Fruit fly (Drosophila melanogaster): ENCODE measurements around the gene CG42322.

Gene CG42322

DNA sequence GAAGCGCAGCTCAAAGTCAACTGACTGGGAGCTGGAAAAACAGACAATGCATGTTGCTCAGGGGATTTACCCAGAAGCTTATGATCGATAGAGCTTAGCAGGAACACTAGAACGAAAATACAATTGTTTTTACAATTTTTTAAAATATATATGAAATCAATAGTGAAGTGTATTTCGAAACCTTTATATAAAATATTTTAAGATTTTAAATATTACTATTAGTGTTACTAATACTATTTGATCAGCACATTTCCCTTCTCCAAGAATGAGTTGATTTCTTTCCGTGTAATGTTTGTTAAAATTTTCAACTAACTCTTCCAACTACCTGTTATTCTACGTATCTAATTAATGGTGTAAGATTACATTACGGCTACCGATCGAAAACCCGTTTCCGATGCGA, 3.9 kb downstream of the CG42322 start, which contains the start of gene CG31199:
TSS of gene CG31199 (minus strand) at position 101 of the 400 bp plus-strand sequence.
- TF ChIP-seq gce (GFP tag; IDR thresholded peaks at IDR 0.05) (no peak), chinmo (GFP tag; IDR thresholded peaks at IDR 0.05; ENCODE audit: partially characterized antibody) (no peak), CG34224 (GFP tag; IDR thresholded peaks at IDR 0.05; ENCODE audit: partially characterized antibody) (no peak), CG15696 (tag; optimal IDR thresholded peaks at IDR 0.05) (no peak), CG9215 (GFP tag; IDR thresholded peaks at IDR 0.05) (no peak), CG5180 (GFP tag; optimal IDR thresholded peaks at IDR 0.05) (no peak), pzg (GFP tag; optimal IDR thresholded peaks at IDR 0.05) (no peak), Pdp1 (GFP tag; optimal IDR thresholded peaks at IDR 0.05) (no peak), mam (GFP tag; optimal IDR thresholded peaks at IDR 0.05) (no peak), CG33557 (GFP tag; optimal IDR thresholded peaks at IDR 0.05) (no peak), chif (GFP tag; optimal IDR thresholded peaks at IDR 0.05) (no peak), pros (GFP tag; optimal IDR thresholded peaks at IDR 0.05) (no peak)

- TF ChIP-seq Hand (GFP tag; optimal IDR thresholded peaks at IDR 0.05) (no peak), ash1 (GFP tag; optimal IDR thresholded peaks at IDR 0.05) (no peak), CG15073 (GFP tag; optimal IDR thresholded peaks at IDR 0.05) (no peak), disco-r (GFP tag; optimal IDR thresholded peaks at IDR 0.05) (no peak)
Observed at dm6 chr3R:20745238-20745637, 5.3 kb downstream of the CG42322 start, which contains the start of gene CG31200. CG31200 (minus strand) TSS chr3R:20745338.

- TF ChIP-seq CG7786 (GFP tag; optimal IDR thresholded peaks at IDR 0.05) (no peak), Ravus (GFP tag; IDR thresholded peaks at IDR 0.05) (no peak), CG2120 (GFP tag; optimal IDR thresholded peaks at IDR 0.05) (no peak), Sox100B (GFP tag; optimal IDR thresholded peaks at IDR 0.05) (no peak), CG14965 (GFP tag; optimal IDR thresholded peaks at IDR 0.05; ENCODE audit: borderline replicate concordance) (no peak), Tbp (GFP tag; optimal IDR thresholded peaks at IDR 0.05) (no peak), CrebB (tag; optimal IDR thresholded peaks at IDR 0.05) (no peak), Bgb (GFP tag; IDR thresholded peaks at IDR 0.05; ENCODE audit: partially characterized antibody) (no peak), YL-1 (GFP tag; optimal IDR thresholded peaks at IDR 0.05) (no peak), CG1233 (GFP tag; optimal IDR thresholded peaks at IDR 0.05) (no peak), rib (GFP tag; IDR thresholded peaks at IDR 0.05) (no peak), Xbp1 (GFP tag; optimal IDR thresholded peaks at IDR 0.05) (no peak), CG1603 (tag; optimal IDR thresholded peaks at IDR 0.05) (no peak), CG10959 (GFP tag; IDR thresholded peaks at IDR 0.05) (no peak)
Observed at dm6 chr3R:20748974-20749373, 9.1 kb downstream of the CG42322 start, which contains the start of gene Prosalpha4T1. Prosalpha4T1 (minus strand) TSS chr3R:20749074.

DNA sequence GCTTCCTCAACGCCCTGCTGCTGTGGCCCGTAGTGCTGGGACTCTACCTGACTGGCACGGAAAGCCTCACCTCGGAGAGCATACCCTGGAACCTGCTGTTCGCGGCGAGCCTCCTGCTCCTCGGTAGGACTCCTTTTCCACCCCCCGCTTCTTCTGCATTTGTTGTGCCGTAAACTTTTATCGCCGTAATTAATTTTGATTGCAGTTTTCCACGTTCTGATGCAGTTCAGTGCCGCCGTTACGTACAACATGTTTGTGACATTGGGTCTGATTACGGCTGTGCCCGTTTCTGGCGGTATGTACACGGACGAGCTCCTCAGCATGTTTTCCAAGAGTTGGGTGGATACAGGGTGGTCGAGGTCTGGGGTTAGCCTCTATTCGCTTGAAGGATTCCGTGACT, 9.6 kb downstream of the CG42322 start:
- TF ChIP-seq CG8478 (optimal IDR thresholded peaks at IDR 0.05) (peak; percentile 9), Mad (GFP tag; optimal IDR thresholded peaks at IDR 0.05) (no peak), Abd-B (GFP tag; optimal IDR thresholded peaks at IDR 0.05) (no peak), HLH4C (GFP tag; IDR thresholded peaks at IDR 0.05; ENCODE audit: partially characterized antibody) (no peak), Bdp1 (GFP tag; optimal IDR thresholded peaks at IDR 0.05) (no peak), Ets65A (GFP tag) (peak; percentile 92)

All from whole organism, embryonic.